Fruit fly (Drosophila melanogaster) whole organism, embryonic: ENCODE results near the gene CG9961.

Experiments used
- Adf1 ChIP-seq: fragments of 200-800 bp; sonication (Bioruptor generic); IDR thresholded peaks from 2 replicates; pipeline ENCODE4 v1.3.6; 2022; ENCODE audit warnings: missing biosample characterization, missing genetic modification characterization
- CG11247 ChIP-seq: fragments of 200-800 bp; sonication (Bioruptor generic); IDR thresholded peaks from 2 replicates; pipeline ENCODE4 v1.3.6; 2022; ENCODE audit warnings: missing biosample characterization, missing genetic modification characterization
- CG11504 ChIP-seq: fragments of 200-800 bp; sonication (Bioruptor generic); optimal IDR thresholded peaks from 3 replicates; lab custom pipeline; 2019; ENCODE audit warnings: missing biosample characterization, mild to moderate bottlenecking, missing genetic modification characterization, moderate library complexity
- CG12236 ChIP-seq: fragments of 200-800 bp; sonication (Bioruptor generic); optimal IDR thresholded peaks from 2 replicates; lab custom pipeline; 2016; ENCODE audit warnings: missing biosample characterization, missing genetic modification characterization
- CG14050 ChIP-seq: fragments of 200-800 bp; sonication (Bioruptor generic); IDR thresholded peaks from 3 replicates; pipeline ENCODE4 v1.3.6; 2022; ENCODE audit warnings: missing biosample characterization, missing genetic modification characterization
- CG14667 ChIP-seq: fragments of 200-800 bp; sonication (Bioruptor generic); IDR thresholded peaks from 2 replicates; pipeline ENCODE4 v1.3.6; 2022; ENCODE audit warnings: missing biosample characterization, missing genetic modification characterization
- CG14965 ChIP-seq: fragments of 200-800 bp; sonication (Bioruptor generic); optimal IDR thresholded peaks from 2 replicates; lab custom pipeline; 2016; ENCODE audit warnings: missing biosample characterization, missing genetic modification characterization, borderline replicate concordance
- CG17612 ChIP-seq: fragments of 200-800 bp; sonication (Bioruptor generic); IDR thresholded peaks from 2 replicates; pipeline ENCODE4 v1.3.6; 2022; ENCODE audit warnings: missing biosample characterization, missing genetic modification characterization
- CG17802 ChIP-seq: fragments of 200-800 bp; sonication (Bioruptor generic); optimal IDR thresholded peaks from 2 replicates; lab custom pipeline; 2018; ENCODE audit warnings: missing biosample characterization, mild to moderate bottlenecking, missing genetic modification characterization, moderate library complexity
- CG2116 ChIP-seq: fragments of 200-800 bp; sonication (Bioruptor generic); optimal IDR thresholded peaks from 3 replicates; lab custom pipeline; 2018; ENCODE audit warnings: missing biosample characterization, mild to moderate bottlenecking, missing genetic modification characterization
- CG4854 ChIP-seq: fragments of 200-800 bp; sonication (Bioruptor generic); optimal IDR thresholded peaks from 2 replicates; lab custom pipeline; 2016; ENCODE audit warnings: missing biosample characterization, missing genetic modification characterization, inconsistent platforms
- CG7357 ChIP-seq: fragments of 200-800 bp; sonication (Bioruptor generic); IDR thresholded peaks from 3 replicates; pipeline ENCODE4 v1.3.6; 2022; ENCODE audit warnings: missing biosample characterization, missing genetic modification characterization
- CG7987 ChIP-seq: fragments of 200-800 bp; sonication (Bioruptor generic); optimal IDR thresholded peaks from 2 replicates; lab custom pipeline; 2018; ENCODE audit warnings: missing biosample characterization, mild to moderate bottlenecking, missing genetic modification characterization, moderate library complexity
- CG8388 ChIP-seq: fragments of 200-800 bp; sonication (Bioruptor generic); optimal IDR thresholded peaks from 2 replicates; lab custom pipeline; 2019; ENCODE audit warnings: missing biosample characterization, mild to moderate bottlenecking, missing genetic modification characterization, moderate library complexity
- CG9609 ChIP-seq: fragments of 200-800 bp; sonication (Bioruptor generic); optimal IDR thresholded peaks from 3 replicates; lab custom pipeline; 2016; ENCODE audit warnings: missing biosample characterization, missing genetic modification characterization
- Camta ChIP-seq: fragments of 200-800 bp; sonication (Bioruptor generic); optimal IDR thresholded peaks from 2 replicates; lab custom pipeline; 2016; ENCODE audit warnings: missing biosample characterization, missing genetic modification characterization
- Deaf1 ChIP-seq: fragments of 200-800 bp; optimal IDR thresholded peaks from 3 replicates; lab custom pipeline; 2019; ENCODE audit warnings: missing biosample characterization, mild to moderate bottlenecking, missing genetic modification characterization, moderate library complexity
- Drgx ChIP-seq: fragments of 200-800 bp; sonication (Bioruptor generic); IDR thresholded peaks from 2 replicates; pipeline ENCODE4 v1.3.6; 2022; ENCODE audit warnings: missing biosample characterization, missing genetic modification characterization
- H15 ChIP-seq: fragments of 200-800 bp; sonication (Bioruptor generic); IDR thresholded peaks from 3 replicates; pipeline ENCODE4 v1.3.6; 2022; ENCODE audit warnings: missing biosample characterization, missing genetic modification characterization
- Hr3 ChIP-seq: fragments of 200-800 bp; sonication (Bioruptor generic); optimal IDR thresholded peaks from 3 replicates; lab custom pipeline; 2016; ENCODE audit warnings: missing biosample characterization, missing genetic modification characterization
- Hr39 ChIP-seq: fragments of >200 bp; optimal IDR thresholded peaks from 2 replicates; lab custom pipeline; 2017
- Oli ChIP-seq: fragments of 200-800 bp; sonication (Bioruptor generic); optimal IDR thresholded peaks from 2 replicates; lab custom pipeline; 2018; ENCODE audit warnings: missing biosample characterization, mild to moderate bottlenecking, missing genetic modification characterization, moderate library complexity
- Opbp ChIP-seq: fragments of 200-800 bp; sonication (Bioruptor generic); IDR thresholded peaks from 3 replicates; pipeline ENCODE4 v1.3.6; 2022; ENCODE audit warnings: missing biosample characterization, missing genetic modification characterization; ENCODE audit not compliant: partially characterized antibody
- Sox100B ChIP-seq: fragments of 200-800 bp; sonication (Bioruptor generic); optimal IDR thresholded peaks from 3 replicates; lab custom pipeline; 2018; ENCODE audit warnings: missing biosample characterization, mild to moderate bottlenecking, missing genetic modification characterization
- bigmax ChIP-seq: fragments of 200-800 bp; sonication (Bioruptor generic); optimal IDR thresholded peaks from 2 replicates; lab custom pipeline; 2018; ENCODE audit warnings: missing biosample characterization, mild to moderate bottlenecking, missing genetic modification characterization
- bsh ChIP-seq, 2 experiments: fragments of 200-800 bp; sonication (Bioruptor generic); optimal IDR thresholded peaks; 2 replicates each; lab custom pipeline; 2017 to 2018; ENCODE audit warnings: mild to moderate bottlenecking in 2 of 2, missing biosample characterization in 2 of 2, missing genetic modification characterization in 2 of 2, moderate library complexity in 1 of 2
- chinmo ChIP-seq: fragments of 200-800 bp; sonication (Bioruptor generic); IDR thresholded peaks from 4 replicates; pipeline ENCODE4 v1.3.6; 2022; ENCODE audit warnings: missing biosample characterization, missing genetic modification characterization; ENCODE audit not compliant: partially characterized antibody
- crp ChIP-seq, 2 experiments: fragments of 200-800 bp; sonication (Bioruptor generic); optimal IDR thresholded peaks; 2 replicates in 1 of 2; 3 replicates in 1 of 2; lab custom pipeline; 2017; ENCODE audit warnings: missing biosample characterization in 2 of 2, missing genetic modification characterization in 2 of 2, mild to moderate bottlenecking in 1 of 2, moderate library complexity in 1 of 2
- cwo ChIP-seq: fragments of 200-800 bp; sonication (Bioruptor generic); optimal IDR thresholded peaks from 3 replicates; lab custom pipeline; 2017; ENCODE audit warnings: missing biosample characterization, missing genetic modification characterization, mild to moderate bottlenecking, moderate library complexity, missing genetic modification reagents
- da ChIP-seq: fragments of 200-800 bp; sonication (Bioruptor generic); optimal IDR thresholded peaks from 2 replicates; lab custom pipeline; 2016; ENCODE audit warnings: missing biosample characterization, missing genetic modification characterization
- disco-r ChIP-seq: fragments of 200-800 bp; sonication (Bioruptor generic); optimal IDR thresholded peaks from 2 replicates; lab custom pipeline; 2016; ENCODE audit warnings: missing biosample characterization, missing genetic modification characterization
- dmrt99B ChIP-seq: fragments of 200-800 bp; sonication (Bioruptor generic); optimal IDR thresholded peaks from 2 replicates; lab custom pipeline; 2018; ENCODE audit warnings: missing biosample characterization, mild to moderate bottlenecking, missing genetic modification characterization, moderate library complexity
- dpn ChIP-seq, 2 experiments: fragments of 200-800 bp; sonication (Bioruptor generic); optimal IDR thresholded peaks; 3 replicates each; lab custom pipeline; 2016; ENCODE audit warnings: missing biosample characterization in 2 of 2, missing genetic modification characterization in 2 of 2
- grn ChIP-seq: fragments of 200-800 bp; sonication (Bioruptor generic); optimal IDR thresholded peaks from 3 replicates; lab custom pipeline; 2017; ENCODE audit warnings: missing biosample characterization, missing genetic modification characterization
- h ChIP-seq: fragments of >200 bp; optimal IDR thresholded peaks from 2 replicates; lab custom pipeline; 2017
- ham ChIP-seq: fragments of 200-800 bp; sonication (Bioruptor generic); IDR thresholded peaks from 2 replicates; pipeline ENCODE4 v1.3.6; 2022; ENCODE audit warnings: missing biosample characterization, missing genetic modification characterization
- nom ChIP-seq: fragments of 200-800 bp; sonication (Bioruptor generic); optimal IDR thresholded peaks from 2 replicates; lab custom pipeline; 2017; ENCODE audit warnings: missing biosample characterization, missing genetic modification characterization, mild to moderate bottlenecking, moderate library complexity, missing genetic modification reagents
- pb ChIP-seq: fragments of 200-800 bp; sonication (Bioruptor generic); optimal IDR thresholded peaks from 3 replicates; lab custom pipeline; 2016; ENCODE audit warnings: missing biosample characterization, missing genetic modification characterization
- phol ChIP-seq: fragments of 200-800 bp; sonication (Bioruptor generic); optimal IDR thresholded peaks from 3 replicates; lab custom pipeline; 2018; ENCODE audit warnings: missing biosample characterization, mild to moderate bottlenecking, missing genetic modification characterization, moderate library complexity
- tup ChIP-seq: fragments of 200-800 bp; sonication (Bioruptor generic); optimal IDR thresholded peaks from 2 replicates; lab custom pipeline; 2016; ENCODE audit warnings: missing biosample characterization, mild to moderate bottlenecking, missing genetic modification characterization, moderate library complexity
- wor ChIP-seq: fragments of 200-800 bp; sonication (Bioruptor generic); IDR thresholded peaks from 2 replicates; pipeline ENCODE4 v1.3.6; 2022; ENCODE audit warnings: missing biosample characterization, missing genetic modification characterization

Gene CG9961

DNA sequence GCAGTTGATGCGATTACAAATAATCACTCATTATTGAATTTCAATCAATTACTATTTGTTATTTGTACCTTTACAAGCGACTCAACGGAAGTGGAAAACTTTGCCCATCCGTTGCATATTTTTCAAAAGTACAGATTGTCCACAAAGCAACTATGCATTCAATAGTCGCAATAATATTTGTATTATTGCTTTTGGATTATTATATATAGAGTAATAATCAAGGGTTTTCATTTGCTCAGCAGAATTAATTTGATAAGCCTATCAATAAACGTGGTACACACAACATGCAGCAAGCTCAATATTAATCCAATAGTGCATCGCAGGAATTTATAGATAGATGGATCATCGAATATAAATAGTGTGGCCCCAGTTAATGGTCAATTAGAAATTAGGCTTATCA, 16.2 kb downstream of the CG9961 start:
- TF ChIP-seq Sox100B (peak; percentile 15), cwo (GFP tag; lab: Kevin White, UChicago) (no peak), pb (GFP tag; lab: Kevin White, UChicago) (no peak), CG11247 (no peak), disco-r (GFP tag; lab: Kevin White, UChicago) (no peak), CG14965 (GFP tag; lab: Kevin White, UChicago) (no peak), Camta (GFP tag; lab: Kevin White, UChicago) (no peak), CG7987 (GFP tag; lab: Kevin White, UChicago) (no peak), CG17612 (0 out of 2 replicates have a peak, but pooled peaks have one; percentile 5), CG7357 (no peak), H15 (no peak), bsh (GFP tag; optimal IDR thresholded peaks at IDR 0.05; lab: Kevin White, UChicago) (peak in 1 of 2 experiments; percentile 37), CG17802 (tag; lab: Kevin White, UChicago) (no peak), CG8388 (GFP tag; lab: Kevin White, UChicago) (no peak), phol (tag; lab: Kevin White, UChicago) (no peak), CG9609 (no peak), crp (GFP tag; optimal IDR thresholded peaks at IDR 0.05; lab: Kevin White, UChicago) (no peak), CG14667 (no peak), Oli (tag; lab: Kevin White, UChicago) (no peak), dpn (GFP tag; optimal IDR thresholded peaks at IDR 0.05; lab: Kevin White, UChicago) (no peak), Hr39 (no peak), da (no peak), CG14050 (GFP tag; lab: Robert Waterston, UW) (no peak), wor (no peak), CG12236 (GFP tag; lab: Kevin White, UChicago) (no peak), CG4854 (GFP tag; lab: Kevin White, UChicago) (no peak), CG11504 (tag; lab: Kevin White, UChicago) (peak; percentile 8), Opbp (no peak), CG2116 (no peak), tup (no peak), dmrt99B (no peak), h (lab: Kevin White, UChicago) (no peak)
- TF ChIP-seq, all 482 proteins: peak for 4

dm6 chr2L:2727812-2728211, 16.9 kb downstream of the CG9961 start:
- TF ChIP-seq grn (GFP tag; lab: Kevin White, UChicago) (peak; percentile 20), Hr3 (GFP tag; lab: Kevin White, UChicago) (no peak), chinmo (GFP tag; lab: Robert Waterston, UW) (0 out of 4 replicates have a peak, but pooled peaks have one; percentile 8), bigmax (GFP tag; lab: Kevin White, UChicago) (no peak), ham (no peak), Deaf1 (tag; lab: Kevin White, UChicago) (peak; percentile 29), nom (GFP tag; lab: Kevin White, UChicago) (peak; percentile 31), Drgx (GFP tag; lab: Robert Waterston, UW) (peak; percentile 37; the same call in 1 of the 2 replicates), Adf1 (peak; percentile 14), bsh (GFP tag; optimal IDR thresholded peaks at IDR 0.05; lab: Kevin White, UChicago) (peak in 1 of 2 experiments; percentile 41)
- TF ChIP-seq, all 482 proteins: peak for 7
